Worm (Caenorhabditis elegans) whole organism, midembryonic: ENCODE results near the gene lips-15.

Source experiments
- T22C8.4 ChIP-seq: fragments of 200-800 bp; sonication (Bioruptor generic); IDR thresholded peaks from 2 replicates; pipeline ENCODE4 v1.3.6; 2022; ENCODE audit warnings: missing genetic modification characterization, missing compliant biosample characterization
- ref-1 ChIP-seq: fragments of 200-800 bp; sonication (Bioruptor generic); conservative IDR thresholded peaks from 2 replicates; pipeline ENCODE4 v1.3.6; 2022; ENCODE audit warnings: missing genetic modification reagents, missing genetic modification characterization, missing compliant biosample characterization
- ztf-29 ChIP-seq: fragments of 200-800 bp; sonication (Bioruptor generic); IDR thresholded peaks from 2 replicates; pipeline ENCODE4 v1.3.6; 2022; ENCODE audit warnings: missing genetic modification reagents, missing genetic modification characterization, missing compliant biosample characterization

DNA sequence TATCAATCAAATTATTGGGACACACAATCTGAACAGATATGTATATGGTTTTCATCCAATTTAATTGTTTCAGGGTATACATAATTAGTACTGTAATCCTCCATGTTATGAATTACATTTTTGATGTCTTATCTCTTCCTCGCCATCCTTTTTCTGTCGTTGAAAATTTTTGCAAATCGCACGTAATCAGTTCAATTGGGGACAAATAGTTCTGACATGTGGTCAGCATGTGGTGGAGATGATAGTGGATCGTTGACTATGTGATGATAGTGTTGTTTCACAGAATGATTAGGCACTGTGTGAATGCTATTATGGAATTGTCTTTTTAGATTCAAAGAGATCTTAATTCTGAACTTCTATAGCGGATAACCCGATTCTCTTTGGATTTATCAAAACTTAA lies 11.2 kb downstream of the lips-15 start:
- no peak for TF ChIP-seq T22C8.4 (GFP tag; lab: Robert Waterston, UW)
- no peak for TF ChIP-seq ref-1 (GFP tag; lab: Robert Waterston, UW)
- no peak for TF ChIP-seq ztf-29 (GFP tag; lab: Robert Waterston, UW)
